Worm (Caenorhabditis elegans) whole organism, midembryonic: ENCODE measurements around the gene Y40B10A.5.

Source experiments
- flt-1 ChIP-seq: fragments of 200-800 bp; sonication (Bioruptor generic); IDR thresholded peaks from 2 replicates; pipeline ENCODE4 v1.3.6; 2022; ENCODE audit warnings: missing genetic modification characterization, missing compliant biosample characterization
- klf-2 ChIP-seq: fragments of 200-800 bp; sonication (Bioruptor generic); conservative IDR thresholded peaks from 2 replicates; pipeline ENCODE4 v1.3.6; 2022; ENCODE audit warnings: missing genetic modification reagents, missing genetic modification characterization, missing compliant biosample characterization
- med-1 ChIP-seq: sonication (generic microtip); optimal IDR thresholded peaks from 2 replicates; lab custom pipeline; 2017; ENCODE audit warnings: missing genetic modification characterization, mild to moderate bottlenecking, missing compliant biosample characterization, antibody characterized with exemption, missing genetic modification reagents; ENCODE audit not compliant: insufficient read depth
- tab-1 ChIP-seq: fragments of 200-800 bp; sonication (Bioruptor generic); IDR thresholded peaks from 2 replicates; pipeline ENCODE4 v1.3.6; 2022; ENCODE audit warnings: missing genetic modification characterization, missing compliant biosample characterization
- ztf-23 ChIP-seq: fragments of 200-800 bp; sonication (Bioruptor generic); IDR thresholded peaks from 2 replicates; pipeline ENCODE4 v1.3.6; 2022; ENCODE audit warnings: missing genetic modification reagents, missing genetic modification characterization, missing compliant biosample characterization

- TF ChIP-seq tab-1: no peak
- no peak for TF ChIP-seq ztf-23
- TF ChIP-seq klf-2 (GFP tag; lab: Robert Waterston, UW): no peak
- no peak for TF ChIP-seq med-1
- TF ChIP-seq flt-1 (GFP tag; lab: Robert Waterston, UW): no peak
Observed at ce11 chrV:2081269-2081668, 35.4 kb upstream of the Y40B10A.5 start.
